Fruit fly (Drosophila melanogaster) whole organism, embryonic: ENCODE results near the gene flw.

Source experiments
- CG10979 ChIP-seq: fragments of 200-800 bp; sonication (Bioruptor generic); optimal IDR thresholded peaks from 2 replicates; lab custom pipeline; 2018; ENCODE audit warnings: missing biosample characterization, mild to moderate bottlenecking, missing genetic modification characterization, moderate library complexity
- CG17829 ChIP-seq: fragments of 200-800 bp; optimal IDR thresholded peaks from 2 replicates; lab custom pipeline; 2019; ENCODE audit warnings: missing biosample characterization, mild to moderate bottlenecking, missing genetic modification characterization, moderate library complexity
- z ChIP-seq: fragments of 200-800 bp; sonication (Bioruptor generic); IDR thresholded peaks from 3 replicates; pipeline ENCODE4 v1.3.6; 2022; ENCODE audit warnings: missing biosample characterization, missing genetic modification characterization

DNA sequence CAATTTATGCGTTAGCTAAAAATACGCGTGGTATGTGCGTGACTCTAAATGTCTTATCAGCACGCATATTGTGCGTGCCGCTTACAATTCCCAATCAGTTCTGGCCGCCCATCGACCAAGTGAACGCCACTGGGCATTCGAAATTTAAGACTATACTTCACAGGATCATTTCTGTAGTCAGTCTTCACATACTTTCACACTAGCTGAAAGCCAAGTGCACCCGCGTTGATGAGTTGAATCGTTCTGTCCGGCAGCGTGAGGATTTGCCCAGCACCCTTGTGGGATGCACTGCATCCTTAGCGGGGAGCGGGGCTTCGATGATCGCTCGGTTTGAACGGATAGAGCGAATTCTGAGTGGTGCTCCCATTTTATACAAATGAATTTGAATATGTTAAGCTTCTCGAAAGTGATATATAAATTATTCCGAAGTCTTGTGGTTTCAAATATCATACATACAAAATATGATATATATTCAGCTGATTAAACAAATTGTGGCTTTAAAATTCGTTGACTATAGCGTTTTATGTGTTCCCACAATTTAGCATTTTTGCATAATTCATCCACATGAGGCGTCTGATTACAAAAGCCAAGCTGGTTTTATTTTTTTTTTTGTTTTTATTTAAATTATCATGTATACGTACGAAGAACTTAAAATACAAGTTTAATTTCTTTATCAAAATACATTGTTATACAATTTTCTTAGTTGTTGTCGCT lies 37.6 kb upstream of the flw start:
- TF ChIP-seq z (GFP tag; lab: Robert Waterston, UW) (no peak), CG10979 (tag; lab: Kevin White, UChicago) (no peak), CG17829 (no peak)
